Worm (Caenorhabditis elegans) whole organism, L4 larva: ENCODE data around the gene tbb-2.

Experiments used
- F26F4.8 ChIP-seq: fragments of 200-800 bp; sonication (Bioruptor generic); conservative IDR thresholded peaks from 2 replicates; pipeline ENCODE4 v1.3.6; 2022; ENCODE audit warnings: missing genetic modification characterization, missing compliant biosample characterization
- F49E8.2 ChIP-seq: sonication (generic microtip); optimal IDR thresholded peaks from 2 replicates; lab custom pipeline; 2016; ENCODE audit warnings: missing compliant biosample characterization, mild to moderate bottlenecking, missing genetic modification characterization, borderline replicate concordance
- T20F7.1 ChIP-seq: fragments of 200-800 bp; sonication (Bioruptor generic); optimal IDR thresholded peaks from 2 replicates; lab custom pipeline; 2018; ENCODE audit warnings: mild to moderate bottlenecking, missing genetic modification characterization, missing compliant biosample characterization
- T26A8.4 ChIP-seq: fragments of 200-800 bp; sonication (Bioruptor generic); IDR thresholded peaks from 2 replicates; pipeline ENCODE4 v1.3.6; 2022; ENCODE audit warnings: missing genetic modification characterization, missing compliant biosample characterization
- Y5F2A.4 ChIP-seq: fragments of 200-800 bp; sonication (Bioruptor generic); optimal IDR thresholded peaks from 2 replicates; lab custom pipeline; 2018; ENCODE audit warnings: mild to moderate bottlenecking, missing genetic modification characterization, missing compliant biosample characterization
- ZK337.2 ChIP-seq: fragments of 200-800 bp; sonication (Bioruptor generic); IDR thresholded peaks from 2 replicates; pipeline ENCODE4 v1.3.6; 2022; ENCODE audit warnings: missing genetic modification reagents, missing genetic modification characterization, missing compliant biosample characterization
- ZK546.5 ChIP-seq, 2 experiments: sonication (generic microtip); optimal IDR thresholded peaks; 2 replicates each; lab custom pipeline; 2017; ENCODE audit warnings: missing biosample characterization in 2 of 2, missing genetic modification characterization in 2 of 2
- aly-2 ChIP-seq: sonication (generic microtip); optimal IDR thresholded peaks from 2 replicates; lab custom pipeline; 2018; ENCODE audit warnings: missing biosample characterization, missing genetic modification characterization
- ama-1 ChIP-seq: fragments of 150-350 bp; optimal IDR thresholded peaks from 2 replicates; lab custom pipeline; 2014; ENCODE audit warnings: inconsistent platforms, mixed read lengths
- arid-1 ChIP-seq: fragments of 200-800 bp; sonication (Bioruptor generic); conservative IDR thresholded peaks from 2 replicates; pipeline ENCODE4 v1.3.6; 2022; ENCODE audit warnings: missing genetic modification reagents, missing genetic modification characterization, missing compliant biosample characterization
- ceh-20 ChIP-seq: fragments of 200-800 bp; sonication (Bioruptor generic); IDR thresholded peaks from 2 replicates; pipeline ENCODE4 v1.3.6; 2022; ENCODE audit warnings: missing genetic modification reagents, missing genetic modification characterization, missing compliant biosample characterization
- ceh-44 ChIP-seq: fragments of 200-800 bp; sonication (Bioruptor generic); IDR thresholded peaks from 2 replicates; pipeline ENCODE4 v1.3.6; 2022; ENCODE audit warnings: missing genetic modification reagents, missing genetic modification characterization, missing compliant biosample characterization
- ceh-62 ChIP-seq: sonication (generic microtip); optimal IDR thresholded peaks from 2 replicates; lab custom pipeline; 2017; ENCODE audit warnings: missing biosample characterization, missing genetic modification characterization
- ceh-82 ChIP-seq: sonication (generic microtip); optimal IDR thresholded peaks from 2 replicates; lab custom pipeline; 2017; ENCODE audit warnings: missing biosample characterization, missing genetic modification characterization
- cey-2 ChIP-seq: sonication (generic microtip); optimal IDR thresholded peaks from 3 replicates; lab custom pipeline; 2017; ENCODE audit warnings: missing genetic modification characterization, mild to moderate bottlenecking, missing compliant biosample characterization, antibody characterized with exemption, borderline replicate concordance; ENCODE audit not compliant: insufficient read depth
- ctbp-1 ChIP-seq: fragments of 200-800 bp; sonication (Bioruptor generic); IDR thresholded peaks from 2 replicates; pipeline ENCODE4 v1.3.6; 2022; ENCODE audit warnings: missing genetic modification reagents, missing genetic modification characterization, missing compliant biosample characterization
- daf-16 ChIP-seq, 3 experiments: sonication (generic microtip); optimal IDR thresholded peaks; 2 replicates each; lab custom pipeline; 2016 to 2017; ENCODE audit warnings: missing genetic modification characterization in 3 of 3, missing genetic modification reagents in 3 of 3, mild to moderate bottlenecking in 2 of 3, missing compliant biosample characterization in 2 of 3, missing biosample characterization in 1 of 3, moderate library complexity in 1 of 3
- daf-19 ChIP-seq: fragments of 200-800 bp; sonication (Bioruptor generic); conservative IDR thresholded peaks from 2 replicates; pipeline ENCODE4 v1.3.6; 2022; ENCODE audit warnings: missing genetic modification characterization, missing compliant biosample characterization
- dmd-6 ChIP-seq: fragments of 200-800 bp; sonication (Bioruptor generic); IDR thresholded peaks from 2 replicates; pipeline ENCODE4 v1.3.6; 2022; ENCODE audit warnings: missing genetic modification reagents, missing genetic modification characterization, missing compliant biosample characterization
- dmd-8 ChIP-seq: fragments of 200-800 bp; sonication (Bioruptor generic); IDR thresholded peaks from 2 replicates; pipeline ENCODE4 v1.3.6; 2022; ENCODE audit warnings: missing genetic modification characterization, missing compliant biosample characterization
- dmd-9 ChIP-seq: fragments of 200-800 bp; sonication (Bioruptor generic); IDR thresholded peaks from 2 replicates; pipeline ENCODE4 v1.3.6; 2022; ENCODE audit warnings: missing genetic modification reagents, missing genetic modification characterization, missing compliant biosample characterization
- dpl-1 ChIP-seq: fragments of 150-350 bp; optimal IDR thresholded peaks from 2 replicates; lab custom pipeline; 2014; ENCODE audit warnings: missing biosample characterization, missing genetic modification reagents, missing genetic modification characterization
- egl-43 ChIP-seq: fragments of 200-800 bp; sonication (Bioruptor generic); IDR thresholded peaks from 2 replicates; pipeline ENCODE4 v1.3.6; 2022; ENCODE audit warnings: missing genetic modification reagents, missing genetic modification characterization, missing compliant biosample characterization
- gei-8 ChIP-seq: fragments of 200-800 bp; sonication (Bioruptor generic); optimal IDR thresholded peaks from 2 replicates; lab custom pipeline; 2018; ENCODE audit warnings: mild to moderate bottlenecking, missing genetic modification characterization, missing compliant biosample characterization
- hif-1 ChIP-seq, 2 experiments: sonication (generic microtip); optimal IDR thresholded peaks; 2 replicates each; lab custom pipeline; 2016 to 2017; ENCODE audit warnings: missing compliant biosample characterization in 2 of 2, missing genetic modification characterization in 2 of 2, missing genetic modification reagents in 2 of 2, missing genotype in 2 of 2, mild to moderate bottlenecking in 1 of 2
- hlh-30 ChIP-seq: sonication (generic microtip); optimal IDR thresholded peaks from 2 replicates; lab custom pipeline; 2017; ENCODE audit warnings: antibody characterized with exemption, mild to moderate bottlenecking, missing genetic modification characterization, missing compliant biosample characterization; ENCODE audit not compliant: insufficient read depth
- lim-7 ChIP-seq: fragments of 200-800 bp; sonication (Bioruptor generic); IDR thresholded peaks from 2 replicates; pipeline ENCODE4 v1.3.6; 2022; ENCODE audit warnings: missing genetic modification characterization, missing compliant biosample characterization
- lin-1 ChIP-seq: fragments of 200-800 bp; sonication (Bioruptor generic); IDR thresholded peaks from 2 replicates; pipeline ENCODE4 v1.3.6; 2022; ENCODE audit warnings: missing genetic modification reagents, missing genetic modification characterization, missing compliant biosample characterization
- lin-13 ChIP-seq: fragments of 150-350 bp; optimal IDR thresholded peaks from 2 replicates; lab custom pipeline; 2014; ENCODE audit warnings: missing biosample characterization, missing genetic modification reagents, missing genetic modification characterization
- mdl-1 ChIP-seq, 2 experiments: fragments of 150-350 bp in 1 of 2; sonication (generic microtip) in 1 of 2; optimal IDR thresholded peaks; 2 replicates each; lab custom pipeline; 2014 to 2017; ENCODE audit warnings: missing biosample characterization in 2 of 2, missing genetic modification characterization in 2 of 2
- mep-1 ChIP-seq: fragments of 150-350 bp; sonication (generic microtip); optimal IDR thresholded peaks from 3 replicates; lab custom pipeline; 2014; ENCODE audit warnings: missing biosample characterization, missing genetic modification characterization
- mes-2 ChIP-seq: sonication (generic microtip); optimal IDR thresholded peaks from 2 replicates; lab custom pipeline; 2016; ENCODE audit warnings: missing genotype, mild to moderate bottlenecking, missing genetic modification characterization, missing compliant biosample characterization; ENCODE audit not compliant: poor library complexity, severe bottlenecking
- mxl-2 ChIP-seq: fragments of 200-800 bp; sonication (Bioruptor generic); conservative IDR thresholded peaks from 2 replicates; pipeline ENCODE4 v1.3.6; 2022; ENCODE audit warnings: missing genetic modification reagents, missing genetic modification characterization, missing compliant biosample characterization
- nhr-10 ChIP-seq: fragments of 150-350 bp; optimal IDR thresholded peaks from 2 replicates; lab custom pipeline; 2014; ENCODE audit warnings: missing biosample characterization, missing genetic modification characterization
- nhr-111 ChIP-seq: fragments of 200-800 bp; sonication (Bioruptor generic); optimal IDR thresholded peaks from 2 replicates; lab custom pipeline; 2018; ENCODE audit warnings: mild to moderate bottlenecking, missing genetic modification characterization, missing compliant biosample characterization
- nhr-237 ChIP-seq: sonication (generic microtip); optimal IDR thresholded peaks from 2 replicates; lab custom pipeline; 2017; ENCODE audit warnings: missing biosample characterization, missing genetic modification characterization
- nhr-6 ChIP-seq: fragments of 150-350 bp; optimal IDR thresholded peaks from 2 replicates; lab custom pipeline; 2014; ENCODE audit warnings: missing biosample characterization, missing genetic modification characterization
- nhr-77 ChIP-seq: fragments of 150-350 bp; optimal IDR thresholded peaks from 2 replicates; lab custom pipeline; 2014; ENCODE audit warnings: missing biosample characterization, missing genetic modification characterization
- pha-4 ChIP-seq, 2 experiments: fragments of 150-350 bp in 1 of 2; fragments of 200-800 bp in 1 of 2; sonication (Bioruptor generic) in 1 of 2; IDR thresholded peaks in 1 of 2; optimal IDR thresholded peaks in 1 of 2; 2 replicates each; pipeline versions ENCODE4 v1.3.6 to Lab custom; 2014 to 2022; ENCODE audit warnings: missing genetic modification characterization in 2 of 2, missing genetic modification reagents in 2 of 2, missing biosample characterization in 1 of 2, missing compliant biosample characterization in 1 of 2
- pqm-1 ChIP-seq: sonication (generic microtip); optimal IDR thresholded peaks from 2 replicates; lab custom pipeline; 2017; ENCODE audit warnings: missing biosample characterization, missing genetic modification characterization
- rbr-2 ChIP-seq: sonication (generic microtip); optimal IDR thresholded peaks from 2 replicates; lab custom pipeline; 2016; ENCODE audit warnings: missing genotype, missing genetic modification characterization, missing compliant biosample characterization
- set-16 ChIP-seq: fragments of 200-800 bp; sonication (Bioruptor generic); IDR thresholded peaks from 2 replicates; pipeline ENCODE4 v1.3.6; 2022; ENCODE audit warnings: missing genetic modification reagents, missing genetic modification characterization, missing compliant biosample characterization
- snpc-1.2 ChIP-seq: fragments of 200-800 bp; sonication (Bioruptor generic); IDR thresholded peaks from 2 replicates; pipeline ENCODE4 v1.3.6; 2022; ENCODE audit warnings: missing genetic modification reagents, missing genetic modification characterization, missing compliant biosample characterization
- snpc-4 ChIP-seq: fragments of 150-350 bp; optimal IDR thresholded peaks from 2 replicates; lab custom pipeline; 2014; ENCODE audit warnings: missing biosample characterization, missing genetic modification characterization
- tag-97 ChIP-seq: fragments of 200-800 bp; sonication (Bioruptor generic); IDR thresholded peaks from 2 replicates; pipeline ENCODE4 v1.3.6; 2022; ENCODE audit warnings: missing genetic modification characterization, missing compliant biosample characterization
- tra-1 ChIP-seq: fragments of 200-800 bp; sonication (Bioruptor generic); IDR thresholded peaks from 2 replicates; pipeline ENCODE4 v1.3.6; 2022; ENCODE audit warnings: missing genetic modification reagents, missing genetic modification characterization, missing compliant biosample characterization
- unc-39 ChIP-seq: sonication (generic microtip); optimal IDR thresholded peaks from 2 replicates; lab custom pipeline; 2017; ENCODE audit warnings: missing biosample characterization, missing genetic modification characterization
- vab-7 ChIP-seq: fragments of 200-800 bp; sonication (Bioruptor generic); IDR thresholded peaks from 2 replicates; pipeline ENCODE4 v1.3.6; 2022; ENCODE audit warnings: missing genetic modification reagents, missing genetic modification characterization, missing compliant biosample characterization
- zag-1 ChIP-seq: fragments of 150-350 bp; optimal IDR thresholded peaks from 2 replicates; lab custom pipeline; 2014; ENCODE audit warnings: missing biosample characterization, missing genetic modification characterization
- ztf-11 ChIP-seq: fragments of 150-350 bp; optimal IDR thresholded peaks from 2 replicates; lab custom pipeline; 2014; ENCODE audit warnings: missing biosample characterization, missing genetic modification characterization

The tbb-2 gene

DNA sequence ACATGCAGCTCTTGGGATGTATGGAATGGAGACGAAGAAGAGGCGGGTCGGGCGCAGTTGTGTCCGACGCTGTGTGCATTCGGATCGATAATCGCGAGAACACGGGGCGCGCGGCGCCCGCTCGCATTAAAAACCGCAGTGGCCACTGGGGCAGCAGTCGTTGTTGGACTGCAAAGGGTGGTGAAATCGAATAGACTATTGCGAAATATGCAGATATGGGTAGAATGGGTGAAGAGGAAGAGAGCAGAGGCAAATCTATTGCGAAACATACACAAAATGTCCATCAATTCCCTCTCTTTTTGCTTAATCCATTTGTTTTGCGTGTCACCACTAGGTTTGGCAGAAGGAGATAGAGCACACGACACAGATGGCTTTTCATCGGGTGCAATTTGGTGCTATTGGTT is 670 bp upstream of the tbb-2 start (continued):
- TF ChIP-seq hif-1 (tag; optimal IDR thresholded peaks at IDR 0.05; lab: Kevin White, UChicago) (peak in 1 of 2 experiments; percentile 58), egl-43 (GFP tag; lab: Robert Waterston, UW) (peak; percentile 80), ceh-44 (GFP tag; lab: Robert Waterston, UW) (no peak), ZK337.2 (GFP tag; lab: Robert Waterston, UW) (no peak), ceh-20 (GFP tag; lab: Robert Waterston, UW) (peak; percentile 82), snpc-1.2 (GFP tag; lab: Robert Waterston, UW) (no peak), nhr-237 (no peak), nhr-6 (tag; lab: Kevin White, UChicago) (peak; percentile 36), ama-1 (lab: Kevin White, UChicago) (no peak), F49E8.2 (tag; lab: Kevin White, UChicago) (no peak), unc-39 (tag; lab: Kevin White, UChicago) (no peak), rbr-2 (tag; lab: Kevin White, UChicago) (peak; percentile 80), daf-19 (GFP tag; lab: Robert Waterston, UW) (no peak), set-16 (GFP tag; lab: Robert Waterston, UW) (peak; percentile 68), cey-2 (no peak), T26A8.4 (GFP tag; lab: Robert Waterston, UW) (no peak), Y5F2A.4 (no peak), lin-1 (GFP tag; lab: Robert Waterston, UW) (no peak), dpl-1 (GFP tag; lab: Kevin White, UChicago) (peak; percentile 1), ceh-62 (tag; lab: Kevin White, UChicago) (no peak), dmd-6 (GFP tag; lab: Robert Waterston, UW) (no peak; the same call in 1 of the 2 replicates), ctbp-1 (GFP tag; lab: Robert Waterston, UW) (peak; percentile 79), lim-7 (no peak), snpc-4 (no peak), zag-1 (tag; lab: Kevin White, UChicago) (no peak), ZK546.5 (tag; optimal IDR thresholded peaks at IDR 0.05; lab: Kevin White, UChicago) (no peak), mdl-1 (tag; optimal IDR thresholded peaks at IDR 0.05; lab: Kevin White, UChicago) (peak in 1 of 2 experiments; percentile 61), ceh-82 (no peak), mxl-2 (GFP tag; lab: Robert Waterston, UW) (no peak), nhr-10 (tag; lab: Kevin White, UChicago) (peak; percentile 10), ztf-11 (tag; lab: Kevin White, UChicago) (no peak), tra-1 (no peak), arid-1 (GFP tag; lab: Robert Waterston, UW) (no peak), lin-13 (GFP tag; lab: Kevin White, UChicago) (peak; percentile 71), vab-7 (no peak; the same call in 1 of the 2 replicates), mep-1 (tag; lab: Kevin White, UChicago) (peak; percentile 74), pha-4 (GFP tag; IDR thresholded peaks at IDR 0.05; lab: Robert Waterston, UW) (no peak), pha-4 (tag; optimal IDR thresholded peaks at IDR 0.05; lab: Kevin White, UChicago) (no peak), T20F7.1 (GFP tag; lab: Kevin White, UChicago) (no peak), gei-8 (GFP tag; lab: Kevin White, UChicago) (no peak), tag-97 (GFP tag; lab: Robert Waterston, UW) (no peak), daf-16 (GFP tag; optimal IDR thresholded peaks at IDR 0.05; lab: Kevin White, UChicago) (no peak), daf-16 (tag; optimal IDR thresholded peaks at IDR 0.05; lab: Kevin White, UChicago) (no peak), dmd-9 (0 out of 2 replicates have a peak, but pooled peaks have one; percentile 7), mes-2 (peak; percentile 64), nhr-111 (no peak), hlh-30 (tag; lab: Kevin White, UChicago) (peak; percentile 50), pqm-1 (tag; lab: Kevin White, UChicago) (no peak), aly-2 (tag; lab: Kevin White, UChicago) (no peak), F26F4.8 (0 out of 2 replicates have a peak, but pooled peaks have one; percentile 34), nhr-77 (no peak), dmd-8 (GFP tag; lab: Robert Waterston, UW) (no peak; the same call in 1 of the 2 replicates)
